Fruit fly (Drosophila melanogaster) whole organism, embryonic: ENCODE data around the gene CG43294.

ENCODE experiments used
- CG10267 ChIP-seq: fragments of 200-800 bp; sonication (Bioruptor generic); optimal IDR thresholded peaks from 2 replicates; lab custom pipeline; 2018; ENCODE audit warnings: missing biosample characterization, mild to moderate bottlenecking, missing genetic modification characterization, moderate library complexity
- CG10321 ChIP-seq: fragments of 200-800 bp; sonication (Bioruptor generic); IDR thresholded peaks from 2 replicates; pipeline ENCODE4 v1.3.6; 2022; ENCODE audit warnings: missing biosample characterization, missing genetic modification characterization
- CG10979 ChIP-seq: fragments of 200-800 bp; sonication (Bioruptor generic); optimal IDR thresholded peaks from 2 replicates; lab custom pipeline; 2018; ENCODE audit warnings: missing biosample characterization, mild to moderate bottlenecking, missing genetic modification characterization, moderate library complexity
- CG12071 ChIP-seq: fragments of 200-800 bp; sonication (Bioruptor generic); optimal IDR thresholded peaks from 3 replicates; lab custom pipeline; 2018; ENCODE audit warnings: missing biosample characterization, mild to moderate bottlenecking, missing genetic modification characterization
- CG12942 ChIP-seq: fragments of 200-800 bp; sonication (Bioruptor generic); optimal IDR thresholded peaks from 3 replicates; lab custom pipeline; 2016; ENCODE audit warnings: missing biosample characterization, missing genetic modification characterization
- CG15479 ChIP-seq: fragments of 200-800 bp; sonication (Bioruptor generic); optimal IDR thresholded peaks from 3 replicates; lab custom pipeline; 2019; ENCODE audit warnings: missing biosample characterization, mild to moderate bottlenecking, missing genetic modification characterization, moderate library complexity
- CG17359 ChIP-seq: fragments of 200-800 bp; sonication (Bioruptor generic); optimal IDR thresholded peaks from 3 replicates; lab custom pipeline; 2018; ENCODE audit warnings: missing biosample characterization, mild to moderate bottlenecking, missing genetic modification characterization, moderate library complexity
- CG17385 ChIP-seq: fragments of 200-800 bp; sonication (Bioruptor generic); optimal IDR thresholded peaks from 3 replicates; lab custom pipeline; 2018; ENCODE audit warnings: missing biosample characterization, mild to moderate bottlenecking, missing genetic modification characterization
- CG1832 ChIP-seq: fragments of 200-800 bp; sonication (Bioruptor generic); optimal IDR thresholded peaks from 2 replicates; lab custom pipeline; 2017; ENCODE audit warnings: missing biosample characterization, mild to moderate bottlenecking, missing genetic modification characterization, inconsistent platforms
- CG18619 ChIP-seq: fragments of 200-800 bp; sonication (Bioruptor generic); optimal IDR thresholded peaks from 3 replicates; lab custom pipeline; 2017; ENCODE audit warnings: missing biosample characterization, mild to moderate bottlenecking, missing genetic modification characterization
- CG2120 ChIP-seq: fragments of 200-800 bp; sonication (Bioruptor generic); optimal IDR thresholded peaks from 3 replicates; lab custom pipeline; 2016; ENCODE audit warnings: missing biosample characterization, missing genetic modification characterization
- CG2199 ChIP-seq: fragments of 200-800 bp; sonication (Bioruptor generic); IDR thresholded peaks from 3 replicates; pipeline ENCODE4 v1.3.6; 2022; ENCODE audit warnings: missing biosample characterization, missing genetic modification characterization
- CG34376 ChIP-seq: fragments of 200-800 bp; sonication (Bioruptor generic); optimal IDR thresholded peaks from 2 replicates; lab custom pipeline; 2018; ENCODE audit warnings: missing biosample characterization, mild to moderate bottlenecking, missing genetic modification characterization
- CG42726 ChIP-seq: fragments of 200-800 bp; sonication (Bioruptor generic); IDR thresholded peaks from 2 replicates; pipeline ENCODE4 v1.3.6; 2022; ENCODE audit warnings: missing biosample characterization, missing genetic modification characterization; ENCODE audit not compliant: partially characterized antibody
- CG6272 ChIP-seq: fragments of 200-800 bp; sonication (Bioruptor generic); IDR thresholded peaks from 2 replicates; pipeline ENCODE4 v1.3.6; 2022; ENCODE audit warnings: missing biosample characterization, missing genetic modification characterization
- CG6791 ChIP-seq: fragments of 200-800 bp; sonication (Bioruptor generic); IDR thresholded peaks from 3 replicates; pipeline ENCODE4 v1.3.6; 2022; ENCODE audit warnings: missing biosample characterization, missing genetic modification characterization; ENCODE audit not compliant: partially characterized antibody
- CG7271 ChIP-seq: fragments of 200-800 bp; sonication (Bioruptor generic); optimal IDR thresholded peaks from 2 replicates; lab custom pipeline; 2018; ENCODE audit warnings: missing biosample characterization, mild to moderate bottlenecking, missing genetic modification characterization, moderate library complexity
- CG8359 ChIP-seq: fragments of 200-800 bp; sonication (Bioruptor generic); optimal IDR thresholded peaks from 2 replicates; lab custom pipeline; 2017; ENCODE audit warnings: missing biosample characterization, mild to moderate bottlenecking, missing genetic modification characterization, borderline replicate concordance
- CG8478 ChIP-seq: fragments of >200 bp; optimal IDR thresholded peaks from 2 replicates; lab custom pipeline; 2018
- CG9215 ChIP-seq: fragments of 200-800 bp; sonication (Bioruptor generic); IDR thresholded peaks from 2 replicates; pipeline ENCODE4 v1.3.6; 2022; ENCODE audit warnings: missing biosample characterization, missing genetic modification characterization
- D19B ChIP-seq: fragments of 200-800 bp; sonication (Bioruptor generic); optimal IDR thresholded peaks from 2 replicates; lab custom pipeline; 2017; ENCODE audit warnings: missing biosample characterization, mild to moderate bottlenecking, missing genetic modification characterization
- Deaf1 ChIP-seq: fragments of 200-800 bp; optimal IDR thresholded peaks from 3 replicates; lab custom pipeline; 2019; ENCODE audit warnings: missing biosample characterization, mild to moderate bottlenecking, missing genetic modification characterization, moderate library complexity
- Ets97D ChIP-seq: fragments of 200-800 bp; sonication (Bioruptor generic); optimal IDR thresholded peaks from 3 replicates; lab custom pipeline; 2016; ENCODE audit warnings: missing biosample characterization, missing genetic modification characterization
- Kr ChIP-seq: fragments of 200-800 bp; sonication (Bioruptor generic); optimal IDR thresholded peaks from 2 replicates; lab custom pipeline; 2017; ENCODE audit warnings: missing biosample characterization, mild to moderate bottlenecking, missing genetic modification characterization
- Lim3 ChIP-seq: fragments of 200-800 bp; sonication (Bioruptor generic); IDR thresholded peaks from 2 replicates; pipeline ENCODE4 v1.3.6; 2022; ENCODE audit warnings: missing biosample characterization, missing genetic modification characterization
- Mad ChIP-seq: fragments of 200-800 bp; sonication (Bioruptor generic); optimal IDR thresholded peaks from 2 replicates; lab custom pipeline; 2016; ENCODE audit warnings: missing biosample characterization, missing genetic modification characterization
- Nf-YA ChIP-seq: fragments of 200-800 bp; sonication (Bioruptor generic); IDR thresholded peaks from 2 replicates; pipeline ENCODE4 v1.3.6; 2022; ENCODE audit warnings: missing biosample characterization, missing genetic modification characterization
- Nf-YB ChIP-seq: fragments of 200-800 bp; sonication (Bioruptor generic); optimal IDR thresholded peaks from 3 replicates; lab custom pipeline; 2019; ENCODE audit warnings: missing biosample characterization, mild to moderate bottlenecking, missing genetic modification characterization, moderate library complexity
- Nf-YC ChIP-seq: fragments of 200-800 bp; optimal IDR thresholded peaks from 3 replicates; lab custom pipeline; 2019; ENCODE audit warnings: missing biosample characterization, mild to moderate bottlenecking, missing genetic modification characterization, moderate library complexity
- Scr ChIP-seq: fragments of 200-800 bp; sonication (Bioruptor generic); IDR thresholded peaks from 2 replicates; pipeline ENCODE4 v1.3.6; 2022; ENCODE audit warnings: missing biosample characterization, missing genetic modification characterization; ENCODE audit not compliant: partially characterized antibody
- bsh ChIP-seq, 2 experiments: fragments of 200-800 bp; sonication (Bioruptor generic); optimal IDR thresholded peaks; 2 replicates each; lab custom pipeline; 2017 to 2018; ENCODE audit warnings: mild to moderate bottlenecking in 2 of 2, missing biosample characterization in 2 of 2, missing genetic modification characterization in 2 of 2, moderate library complexity in 1 of 2
- chinmo ChIP-seq: fragments of 200-800 bp; sonication (Bioruptor generic); IDR thresholded peaks from 4 replicates; pipeline ENCODE4 v1.3.6; 2022; ENCODE audit warnings: missing biosample characterization, missing genetic modification characterization; ENCODE audit not compliant: partially characterized antibody
- croc ChIP-seq: fragments of 200-800 bp; sonication (Bioruptor generic); conservative IDR thresholded peaks from 3 replicates; pipeline ENCODE4 v1.3.6; 2022; ENCODE audit warnings: missing biosample characterization, missing genetic modification characterization
- hkb ChIP-seq, 2 experiments: fragments of 200-800 bp in 1 of 2; fragments of >200 bp in 1 of 2; sonication (Bioruptor generic) in 1 of 2; IDR thresholded peaks in 1 of 2; optimal IDR thresholded peaks in 1 of 2; 2 replicates each; pipeline versions ENCODE4 v1.3.6 to Lab custom; 2017 to 2022; ENCODE audit warnings: missing biosample characterization in 1 of 2, missing genetic modification characterization in 1 of 2
- mirr ChIP-seq: fragments of 200-800 bp; sonication (Bioruptor generic); optimal IDR thresholded peaks from 3 replicates; lab custom pipeline; 2018; ENCODE audit warnings: missing biosample characterization, mild to moderate bottlenecking, missing genetic modification characterization
- otp ChIP-seq: fragments of 200-800 bp; sonication (Bioruptor generic); IDR thresholded peaks from 3 replicates; pipeline ENCODE4, ENCODE4 v1.3.6; 2022; ENCODE audit warnings: missing biosample characterization, missing genetic modification characterization
- pho ChIP-seq: fragments of 200-800 bp; sonication (Bioruptor generic); optimal IDR thresholded peaks from 2 replicates; lab custom pipeline; 2016; ENCODE audit warnings: missing biosample characterization, missing genetic modification characterization
- ranshi ChIP-seq: fragments of 200-800 bp; sonication (Bioruptor generic); IDR thresholded peaks from 2 replicates; pipeline ENCODE4 v1.3.6; 2022; ENCODE audit warnings: missing biosample characterization, missing genetic modification characterization
- sisA ChIP-seq: fragments of 200-800 bp; sonication (Bioruptor generic); IDR thresholded peaks from 2 replicates; pipeline ENCODE4 v1.3.6; 2022; ENCODE audit warnings: missing biosample characterization, missing genetic modification characterization
- sob ChIP-seq: fragments of 200-800 bp; sonication (Bioruptor generic); IDR thresholded peaks from 2 replicates; pipeline ENCODE4 v1.3.6; 2022; ENCODE audit warnings: missing biosample characterization, missing genetic modification characterization
- tio ChIP-seq: fragments of 200-800 bp; sonication (Bioruptor generic); optimal IDR thresholded peaks from 2 replicates; lab custom pipeline; 2017; ENCODE audit warnings: missing biosample characterization, missing genetic modification characterization, inconsistent platforms
- tll ChIP-seq, 2 experiments: fragments of 200-800 bp in 1 of 2; fragments of >200 bp in 1 of 2; sonication (Bioruptor generic) in 1 of 2; optimal IDR thresholded peaks; 2 replicates each; lab custom pipeline; 2017 to 2019; ENCODE audit warnings: missing biosample characterization in 2 of 2, missing genetic modification characterization in 2 of 2, mild to moderate bottlenecking in 1 of 2, moderate library complexity in 1 of 2
- vfl ChIP-seq: fragments of 200-800 bp; sonication (Bioruptor generic); optimal IDR thresholded peaks from 2 replicates; lab custom pipeline; 2016; ENCODE audit warnings: missing biosample characterization, missing genetic modification characterization

CG43294 gene

dm6 chr3L:11925382-11925781 lies 32.7 kb upstream of the CG43294 start (continued):
- TF ChIP-seq CG34376 (GFP tag; lab: Kevin White, UChicago) (no peak), CG10979 (tag; lab: Kevin White, UChicago) (no peak), CG9215 (GFP tag; lab: Robert Waterston, UW) (no peak), D19B (no peak), CG15479 (GFP tag; lab: Kevin White, UChicago) (peak; percentile 79), CG17359 (tag; lab: Kevin White, UChicago) (no peak), bsh (GFP tag; optimal IDR thresholded peaks at IDR 0.05; lab: Kevin White, UChicago) (no peak), pho (GFP tag; lab: Kevin White, UChicago) (no peak), CG7271 (tag; lab: Kevin White, UChicago) (peak; percentile 91), CG12071 (GFP tag; lab: Kevin White, UChicago) (no peak), CG17385 (GFP tag; lab: Kevin White, UChicago) (no peak), Ets97D (GFP tag; lab: Kevin White, UChicago) (no peak), mirr (GFP tag; lab: Kevin White, UChicago) (no peak), Kr (peak; percentile 44), croc (GFP tag; lab: Robert Waterston, UW) (no peak), tll (GFP tag; optimal IDR thresholded peaks at IDR 0.05; lab: Kevin White, UChicago) (peak in 1 of 2 experiments; percentile 81), Nf-YB (GFP tag; lab: Kevin White, UChicago) (no peak), CG2120 (no peak), sisA (GFP tag; lab: Robert Waterston, UW) (no peak)

- TF ChIP-seq CG6791 (GFP tag; lab: Robert Waterston, UW) (0 out of 3 replicates have a peak, but pooled peaks have one; percentile 10), CG1832 (peak; percentile 84), otp (GFP tag; lab: Robert Waterston, UW) (0 out of 3 replicates have a peak, but pooled peaks have one; percentile 31), CG12942 (GFP tag; lab: Kevin White, UChicago) (no peak), Lim3 (GFP tag; lab: Robert Waterston, UW) (no peak), CG42726 (0 out of 2 replicates have a peak, but pooled peaks have one; percentile 32), CG18619 (GFP tag; lab: Kevin White, UChicago) (no peak), CG2199 (GFP tag; lab: Robert Waterston, UW) (no peak), CG8359 (GFP tag; lab: Kevin White, UChicago) (no peak), CG10267 (tag; lab: Kevin White, UChicago) (no peak), Nf-YB (GFP tag; lab: Kevin White, UChicago) (peak; percentile 95), tio (no peak), vfl (GFP tag; lab: Kevin White, UChicago) (peak; percentile 5), hkb (optimal IDR thresholded peaks at IDR 0.05; lab: Kevin White, UChicago) (no peak), hkb (GFP tag; IDR thresholded peaks at IDR 0.05; lab: Robert Waterston, UW) (no peak), Nf-YC (peak; percentile 95), Deaf1 (peak; percentile 64), ranshi (GFP tag; lab: Robert Waterston, UW) (0 out of 2 replicates have a peak, but pooled peaks have one; percentile 16), Mad (GFP tag; lab: Kevin White, UChicago) (no peak), CG10321 (GFP tag; lab: Robert Waterston, UW) (peak; percentile 91), sob (0 out of 2 replicates have a peak, but pooled peaks have one; percentile 13), chinmo (0 out of 4 replicates have a peak, but pooled peaks have one; percentile 31), CG6272 (GFP tag; lab: Robert Waterston, UW) (no peak), Nf-YA (GFP tag; lab: Robert Waterston, UW) (peak; percentile 45; the same call in 1 of the 2 replicates), CG8478 (peak; percentile 44), Scr (GFP tag; lab: Robert Waterston, UW) (0 out of 2 replicates have a peak, but pooled peaks have one; percentile 11)
- TF ChIP-seq, all 482 proteins: peak for 15
Measured at dm6 chr3L:11927287-11927743, 30.8 kb upstream of the CG43294 start, which contains the start of gene byn. Gene byn (plus strand): TSS chr3L:11927693.
